Fruit fly (Drosophila melanogaster): ENCODE measurements around the gene Osi20.
A peak's percentile ranks its signal among the peaks of the same experiment; 100 is the strongest.

Osi20 gene

dm6 chr3R:6303738-6304137, 36.2 kb upstream of the Osi20 start, which contains the start of gene CG46396:
CG46396 (plus strand) TSS chr3R:6304038.
- TF ChIP-seq Pif1B (GFP tag; optimal IDR thresholded peaks at IDR 0.05) (no peak), CG12605 (GFP tag; IDR thresholded peaks at IDR 0.05) (no peak), CG4496 (GFP tag; IDR thresholded peaks at IDR 0.05) (no peak), Pif1A (GFP tag; optimal IDR thresholded peaks at IDR 0.05) (no peak), D1 (tag; optimal IDR thresholded peaks at IDR 0.05) (no peak), CG15710 (tag; optimal IDR thresholded peaks at IDR 0.05) (no peak), CG9948 (tag; optimal IDR thresholded peaks at IDR 0.05) (no peak), CG32121 (GFP tag; IDR thresholded peaks at IDR 0.05) (no peak), CG14655 (GFP tag; optimal IDR thresholded peaks at IDR 0.05) (no peak), CG8301 (tag; optimal IDR thresholded peaks at IDR 0.05) (no peak), Snoo (tag; optimal IDR thresholded peaks at IDR 0.05) (no peak)

dm6 chr3R:6304947-6305346, 34.9 kb upstream of the Osi20 start, which contains the start of gene Osi16:
Osi16 (plus strand) TSS chr3R:6305247.
- TF ChIP-seq EcR (GFP tag; optimal IDR thresholded peaks at IDR 0.05) (no peak), CG15710 (tag; optimal IDR thresholded peaks at IDR 0.05) (no peak), Pif1A (GFP tag; optimal IDR thresholded peaks at IDR 0.05) (no peak), Pif1B (GFP tag; optimal IDR thresholded peaks at IDR 0.05) (no peak)

DNA sequence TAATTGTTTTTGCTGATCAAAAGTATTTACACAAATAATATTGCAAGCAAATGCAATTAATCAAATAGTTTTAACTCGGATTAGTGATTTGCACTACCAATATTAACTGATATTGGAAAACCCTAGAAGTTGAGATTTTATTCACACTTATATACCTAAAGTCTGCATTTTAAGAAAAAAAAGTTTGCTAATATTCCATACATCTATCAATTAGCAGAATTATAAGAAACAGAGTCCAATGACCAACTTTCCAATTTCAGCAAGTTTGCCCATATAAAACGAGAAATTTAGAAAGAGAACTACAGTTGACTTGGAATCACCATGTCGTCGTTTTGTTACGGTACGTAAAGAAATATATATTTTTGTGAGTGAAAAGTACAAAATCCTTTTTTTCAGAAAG, 33.3 kb upstream of the Osi20 start, which contains the start of gene CG46026:
Gene CG46026 (plus strand): TSS at position 301 of the 400 bp plus-strand sequence.
- TF ChIP-seq Pif1A (GFP tag; optimal IDR thresholded peaks at IDR 0.05): no peak
- TF ChIP-seq CG14655 (GFP tag; optimal IDR thresholded peaks at IDR 0.05): no peak
- no peak for TF ChIP-seq CG4496 (GFP tag; IDR thresholded peaks at IDR 0.05)
- TF ChIP-seq Ets98B (GFP tag; IDR thresholded peaks at IDR 0.05): no peak
- no peak for TF ChIP-seq fd96Ca (GFP tag; IDR thresholded peaks at IDR 0.05)
- TF ChIP-seq CG12605 (GFP tag; IDR thresholded peaks at IDR 0.05): no peak
- no peak for TF ChIP-seq CG13204 (GFP tag; optimal IDR thresholded peaks at IDR 0.05)

dm6 chr3R:6309676-6310075, 30.2 kb upstream of the Osi20 start, which contains the start of gene CG31560:
CG31560 (plus strand) TSS chr3R:6309976.
- TF ChIP-seq CG12605 (GFP tag; IDR thresholded peaks at IDR 0.05) (no peak), CG34367 (tag; optimal IDR thresholded peaks at IDR 0.05) (no peak), CG10348 (GFP tag; IDR thresholded peaks at IDR 0.05) (no peak), CG14655 (GFP tag; optimal IDR thresholded peaks at IDR 0.05) (no peak), rn (GFP tag; IDR thresholded peaks at IDR 0.05) (no peak), CG32121 (GFP tag; IDR thresholded peaks at IDR 0.05) (no peak), Snoo (tag; optimal IDR thresholded peaks at IDR 0.05) (no peak), D1 (tag; optimal IDR thresholded peaks at IDR 0.05) (no peak), Pif1B (GFP tag; optimal IDR thresholded peaks at IDR 0.05) (no peak), CG17806 (tag; optimal IDR thresholded peaks at IDR 0.05) (no peak), fd96Ca (GFP tag; IDR thresholded peaks at IDR 0.05) (no peak), CG8159 (tag; optimal IDR thresholded peaks at IDR 0.05) (no peak), gl (tag; optimal IDR thresholded peaks at IDR 0.05) (no peak), CG13204 (GFP tag; optimal IDR thresholded peaks at IDR 0.05) (no peak), Ets98B (GFP tag; IDR thresholded peaks at IDR 0.05) (no peak), CG4496 (GFP tag; IDR thresholded peaks at IDR 0.05) (no peak), CG9948 (tag; optimal IDR thresholded peaks at IDR 0.05) (no peak)

DNA sequence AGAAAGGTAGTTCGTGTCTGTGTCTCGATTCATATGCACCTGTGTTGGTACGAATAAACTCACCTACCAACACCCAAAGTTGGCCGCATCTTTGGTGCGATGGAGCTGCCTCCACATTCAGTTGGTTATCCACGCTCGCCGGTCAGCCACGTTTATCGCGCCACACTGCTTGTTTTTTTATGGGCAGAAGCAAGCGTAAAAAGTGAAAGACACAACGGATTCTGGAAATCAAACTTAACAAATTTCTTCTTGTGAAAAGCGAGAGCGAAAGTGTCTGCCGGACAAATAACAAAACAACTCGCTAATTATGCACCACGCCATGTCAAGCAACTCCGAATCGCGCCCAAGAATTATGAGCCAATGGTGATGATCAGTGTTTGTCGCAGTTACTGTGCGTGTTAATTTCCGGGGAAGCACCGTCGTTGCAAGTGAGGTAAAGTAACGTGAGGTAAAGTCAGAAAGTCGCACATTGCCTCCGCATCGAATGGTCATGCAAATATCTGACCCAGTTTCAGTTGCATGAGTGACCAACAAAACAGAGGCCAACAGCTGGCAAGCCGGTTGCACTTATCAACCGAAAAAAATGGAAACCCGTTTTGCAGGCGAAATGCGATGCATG, 28.1 kb upstream of the Osi20 start, which contains the start of gene Osi17:
Gene Osi17 (plus strand): TSS at position 132 of the 619 bp plus-strand sequence.
- no peak for TF ChIP-seq CG12605 (GFP tag; IDR thresholded peaks at IDR 0.05)
- TF ChIP-seq CG4496 (GFP tag; IDR thresholded peaks at IDR 0.05): 0 out of 3 replicates have a peak, but pooled peaks have one; percentile 21
- no peak for TF ChIP-seq CG17806 (tag; optimal IDR thresholded peaks at IDR 0.05)

dm6 chr3R:6315078-6315477, 24.8 kb upstream of the Osi20 start:
- TF ChIP-seq CG14655 (GFP tag; optimal IDR thresholded peaks at IDR 0.05): no peak
- TF ChIP-seq Ets98B (GFP tag; IDR thresholded peaks at IDR 0.05): no peak
- TF ChIP-seq CG32121 (GFP tag; IDR thresholded peaks at IDR 0.05): no peak
- no peak for TF ChIP-seq CG17806 (tag; optimal IDR thresholded peaks at IDR 0.05)
- 0 out of 3 replicates have a peak, but pooled peaks have one; percentile 44 for TF ChIP-seq CG4496 (GFP tag; IDR thresholded peaks at IDR 0.05)
- TF ChIP-seq CG34367 (tag; optimal IDR thresholded peaks at IDR 0.05): no peak
- TF ChIP-seq CG10348 (GFP tag; IDR thresholded peaks at IDR 0.05): no peak
- no peak for TF ChIP-seq fd96Ca (GFP tag; IDR thresholded peaks at IDR 0.05)
- TF ChIP-seq Pif1A (GFP tag; optimal IDR thresholded peaks at IDR 0.05): no peak
- TF ChIP-seq EcR (GFP tag; optimal IDR thresholded peaks at IDR 0.05): peak; percentile 63
- TF ChIP-seq rn (GFP tag; IDR thresholded peaks at IDR 0.05): no peak
- TF ChIP-seq CG13204 (GFP tag; optimal IDR thresholded peaks at IDR 0.05): peak; percentile 44
- TF ChIP-seq gl (tag; optimal IDR thresholded peaks at IDR 0.05): no peak

- TF ChIP-seq CG10348 (GFP tag; IDR thresholded peaks at IDR 0.05): no peak
- TF ChIP-seq CG13204 (GFP tag; optimal IDR thresholded peaks at IDR 0.05): no peak
- no peak for TF ChIP-seq CG34367 (tag; optimal IDR thresholded peaks at IDR 0.05)
- no peak for TF ChIP-seq CG8301 (tag; optimal IDR thresholded peaks at IDR 0.05)
- no peak for TF ChIP-seq CG9948 (tag; optimal IDR thresholded peaks at IDR 0.05)
- no peak for TF ChIP-seq Ets98B (GFP tag; IDR thresholded peaks at IDR 0.05)
- TF ChIP-seq CG14655 (GFP tag; optimal IDR thresholded peaks at IDR 0.05): no peak
- no peak for TF ChIP-seq rn (GFP tag; IDR thresholded peaks at IDR 0.05)
- no peak for TF ChIP-seq Snoo (tag; optimal IDR thresholded peaks at IDR 0.05)
- TF ChIP-seq CG17806 (tag; optimal IDR thresholded peaks at IDR 0.05): no peak
- no peak for TF ChIP-seq gl (tag; optimal IDR thresholded peaks at IDR 0.05)
- no peak for TF ChIP-seq CG32121 (GFP tag; IDR thresholded peaks at IDR 0.05)
Observed at dm6 chr3R:6329774-6330298, 10.1 kb upstream of the Osi20 start, which contains the start of gene Osi18. Osi18 (plus strand) TSS chr3R:6330248.
